Fruit fly (Drosophila melanogaster) whole organism, larva: ENCODE data around the gene Pex16.

ENCODE experiments used
- noc ChIP-seq: fragments of 200-800 bp; sonication (Bioruptor generic); optimal IDR thresholded peaks from 3 replicates; lab custom pipeline; 2019; ENCODE audit warnings: missing biosample characterization, mild to moderate bottlenecking, missing genetic modification characterization, moderate library complexity

Gene Pex16

DNA sequence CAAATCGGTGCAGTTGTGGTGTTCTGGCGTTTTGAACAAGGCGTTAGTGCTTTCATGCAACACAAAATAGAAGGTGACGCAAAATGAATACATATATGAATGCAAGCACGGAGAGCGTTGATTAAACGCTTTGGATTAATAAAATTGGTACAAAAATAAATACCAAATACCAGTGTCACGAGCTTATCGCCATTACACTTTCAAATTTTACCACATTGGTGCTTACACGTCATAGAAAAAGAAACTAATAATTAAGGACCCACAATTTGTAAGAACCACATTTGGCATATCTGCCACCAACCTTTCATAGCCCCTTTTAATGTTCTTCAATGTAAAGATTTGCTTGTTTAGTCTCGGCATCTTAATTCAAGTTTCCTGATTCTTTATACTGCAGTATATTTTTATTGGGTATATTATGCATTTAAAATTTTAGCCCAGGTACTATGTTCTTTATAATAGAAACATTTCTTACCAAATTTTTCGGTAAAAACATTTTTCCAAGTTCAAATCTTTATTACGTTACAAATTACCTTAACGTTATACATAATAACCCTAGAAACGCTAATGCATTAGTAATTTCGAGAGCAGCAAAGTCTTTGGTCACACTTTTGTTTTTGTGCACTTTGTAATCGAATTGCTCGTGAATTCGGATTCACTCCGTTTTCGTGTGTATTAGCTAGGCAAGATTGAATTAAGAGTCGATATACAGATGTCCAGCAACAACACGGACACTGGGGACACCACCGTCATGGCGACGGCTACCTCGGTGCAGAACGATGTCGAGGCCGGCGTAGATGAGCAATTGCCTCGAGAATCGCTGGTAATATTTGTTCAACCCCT is at the start of gene Pex16, which contains the start of gene Pex14:
TSS of gene Pex16 (minus strand) at position 41 of the 840 bp plus-strand sequence.
TSS of gene Pex14 (plus strand) at position 576 of the 840 bp plus-strand sequence.
- TF ChIP-seq noc (tag; lab: Kevin White, UChicago): no peak

DNA sequence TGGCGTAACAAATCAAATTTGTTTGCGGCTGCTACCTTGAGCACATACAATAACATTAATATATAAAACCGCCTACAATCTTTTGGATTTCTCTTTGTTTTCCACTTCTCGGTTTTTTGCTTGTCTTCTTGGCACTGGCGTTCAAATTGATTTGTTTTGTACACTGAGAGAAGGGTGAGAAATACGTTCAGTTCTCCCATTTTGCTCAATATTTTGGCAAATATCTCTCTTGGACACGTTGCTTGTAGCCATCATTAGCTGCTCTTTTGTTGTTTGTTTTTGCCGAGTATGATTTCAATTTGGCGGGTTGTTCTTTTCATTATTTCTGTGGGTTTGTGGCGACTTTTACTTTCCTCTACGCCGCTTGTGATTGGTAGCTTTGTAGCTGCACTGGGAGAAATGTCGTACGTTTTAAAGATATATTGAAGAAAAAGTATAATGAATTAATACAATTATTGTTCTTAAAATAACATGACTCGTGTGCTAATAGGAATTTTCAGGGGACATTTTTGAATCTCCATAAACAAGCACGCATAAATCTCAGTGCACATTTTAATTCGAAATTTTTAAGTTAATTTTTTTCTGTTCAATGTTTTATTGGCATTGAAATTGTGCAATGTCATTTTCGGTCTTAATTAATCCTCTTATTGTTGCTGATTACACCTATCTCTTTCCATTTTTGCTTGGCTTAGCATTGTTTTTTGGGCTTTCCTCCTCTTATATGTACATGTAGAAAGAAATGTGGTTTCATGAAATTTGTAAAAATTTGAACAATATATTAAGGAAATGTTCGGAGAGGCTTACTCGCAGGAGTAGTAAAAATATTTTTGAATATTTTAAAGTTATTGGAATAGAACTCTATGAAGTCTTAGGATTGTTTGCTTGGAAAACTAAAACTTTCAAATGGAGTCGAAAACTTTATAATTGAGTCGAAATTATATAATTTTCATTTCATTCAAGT is 49.2 kb upstream of the Pex16 start:
- TF ChIP-seq noc (tag; lab: Kevin White, UChicago): peak; percentile 43

DNA sequence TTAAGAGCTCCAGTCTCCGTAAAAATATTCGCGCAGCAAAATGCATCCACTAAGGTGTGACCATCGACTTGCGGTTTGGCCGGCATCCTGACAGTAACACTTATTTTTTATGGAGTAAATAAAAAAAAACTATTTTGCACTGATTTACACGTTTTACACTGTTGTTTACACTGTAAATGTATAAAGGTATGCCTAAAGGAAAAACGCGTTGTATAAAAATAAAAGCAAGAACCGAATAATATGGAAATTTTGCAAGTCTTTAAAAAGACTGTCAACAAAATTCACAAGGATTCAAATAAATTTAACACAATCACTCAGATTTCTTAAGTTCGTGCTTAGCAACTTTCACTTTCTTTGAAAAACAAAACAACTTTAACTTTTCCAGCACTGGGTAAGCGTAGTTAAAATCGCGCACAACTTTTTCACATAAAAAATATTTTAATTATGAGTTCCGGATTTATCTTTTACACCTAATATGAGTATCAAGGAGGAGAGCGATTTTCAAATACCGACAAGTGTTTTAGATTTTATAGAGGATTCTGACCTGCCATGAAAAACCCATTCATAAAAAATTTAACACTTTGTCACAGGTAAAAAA is 45.2 kb upstream of the Pex16 start:
- TF ChIP-seq noc (tag; lab: Kevin White, UChicago): no peak

DNA sequence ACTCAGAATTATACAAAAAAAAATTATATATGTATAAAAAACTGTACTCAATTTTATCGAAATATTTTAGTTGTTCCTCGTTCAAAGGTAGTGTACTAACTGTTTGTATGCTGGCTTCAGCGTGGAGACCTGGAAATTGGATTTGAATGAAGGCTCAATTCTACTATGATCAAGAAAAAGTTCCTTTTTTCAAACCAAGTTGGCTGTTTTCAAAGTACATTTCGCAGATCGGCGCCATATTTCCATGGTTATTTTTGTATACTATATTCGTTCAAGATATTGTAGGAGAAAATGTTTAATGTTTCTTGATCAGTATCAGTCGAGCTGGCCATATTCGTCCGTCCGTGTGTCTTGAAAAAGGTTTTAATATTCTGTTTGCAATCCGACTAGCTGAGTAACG is 39.9 kb upstream of the Pex16 start, which contains the start of gene Mst77F:
TSS of gene Mst77F (minus strand) at position 101 of the 400 bp plus-strand sequence.
- TF ChIP-seq noc (tag; lab: Kevin White, UChicago): no peak

DNA sequence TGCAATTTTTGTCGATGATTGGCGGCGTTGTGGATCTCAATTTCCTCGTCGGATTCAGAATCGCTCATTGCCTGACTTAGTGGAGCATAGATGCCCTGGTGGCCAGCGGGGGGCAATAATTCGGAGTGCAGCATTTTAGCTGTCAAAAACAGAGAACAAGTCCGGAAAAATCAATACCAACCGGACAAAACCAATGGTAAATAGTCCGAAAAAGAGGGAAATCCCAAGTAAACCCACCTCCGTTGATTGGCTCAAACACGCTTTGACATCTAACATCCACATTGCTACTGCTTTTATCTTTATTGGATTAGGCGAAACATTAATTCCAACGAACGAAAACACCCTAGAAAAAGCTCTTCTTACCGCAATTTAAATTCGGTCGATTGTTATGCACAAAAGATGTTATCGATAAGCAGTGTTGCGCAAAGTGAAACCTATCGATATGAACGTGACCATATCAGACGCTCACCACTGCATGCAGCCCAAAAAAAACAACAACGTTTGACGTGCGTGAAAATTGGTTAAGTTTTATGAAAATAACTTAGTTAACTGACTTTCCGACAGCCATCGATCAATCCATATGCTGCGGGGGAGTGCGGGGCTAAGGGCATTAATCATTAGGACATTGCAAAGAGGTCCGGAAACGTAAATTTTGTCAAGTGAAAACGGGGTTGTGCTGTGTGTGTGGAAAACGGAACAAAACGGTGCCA is 37.8 kb upstream of the Pex16 start, which contains the start of the genes CG3618 and Pka-R1:
TSS of gene CG3618 (minus strand) at position 410 of the 710 bp plus-strand sequence.
TSS of gene Pka-R1 (plus strand) at position 453 of the 710 bp plus-strand sequence.
- TF ChIP-seq noc (tag; lab: Kevin White, UChicago): no peak

DNA sequence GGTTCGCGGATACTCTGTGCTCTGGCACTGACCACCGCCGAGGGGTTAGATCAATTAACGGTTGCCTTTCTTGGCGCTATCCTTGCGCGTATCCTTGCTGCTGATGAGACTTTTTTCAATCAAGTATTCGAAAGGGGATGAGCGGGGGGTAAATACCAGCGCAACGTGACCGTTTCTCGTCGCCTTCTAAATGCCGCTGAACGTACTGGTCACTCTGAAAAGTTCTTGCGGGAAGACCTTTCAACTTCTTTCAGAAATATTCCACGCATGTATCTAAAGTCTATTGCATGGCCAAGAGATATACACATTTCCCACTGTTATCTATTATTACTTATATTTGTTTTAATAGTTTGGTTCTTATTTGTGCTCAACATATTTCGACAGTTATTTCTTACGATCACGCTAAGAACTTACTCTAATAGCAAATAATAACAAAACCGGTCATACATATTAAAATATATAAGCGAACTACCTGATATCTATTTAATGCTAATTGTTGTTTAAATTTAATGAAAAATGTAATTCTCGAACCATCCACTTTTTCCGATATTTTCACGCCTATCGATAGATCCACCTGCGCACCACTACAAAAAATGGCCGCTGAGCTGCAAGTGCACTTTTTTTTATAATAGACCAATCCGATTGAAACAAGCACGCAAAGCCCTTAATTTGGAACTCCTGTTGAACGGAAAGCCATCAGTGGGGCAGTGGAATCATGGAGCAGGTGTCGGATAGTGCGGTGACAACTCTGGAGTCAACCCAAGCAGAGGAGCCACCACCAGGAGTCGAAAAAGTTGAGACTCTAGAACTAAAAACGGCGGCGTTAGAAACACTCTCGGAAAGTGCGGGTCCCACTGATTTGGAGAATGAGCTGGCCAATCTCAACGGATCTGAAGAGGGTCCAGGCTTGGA is 31.3 kb upstream of the Pex16 start, which contains the start of the genes CG3634 and HIPP1:
TSS of gene CG3634 (minus strand) at position 185 of the 912 bp plus-strand sequence.
TSS of gene HIPP1 (plus strand) at position 582 of the 912 bp plus-strand sequence.
- no peak for TF ChIP-seq noc (tag; lab: Kevin White, UChicago)

DNA sequence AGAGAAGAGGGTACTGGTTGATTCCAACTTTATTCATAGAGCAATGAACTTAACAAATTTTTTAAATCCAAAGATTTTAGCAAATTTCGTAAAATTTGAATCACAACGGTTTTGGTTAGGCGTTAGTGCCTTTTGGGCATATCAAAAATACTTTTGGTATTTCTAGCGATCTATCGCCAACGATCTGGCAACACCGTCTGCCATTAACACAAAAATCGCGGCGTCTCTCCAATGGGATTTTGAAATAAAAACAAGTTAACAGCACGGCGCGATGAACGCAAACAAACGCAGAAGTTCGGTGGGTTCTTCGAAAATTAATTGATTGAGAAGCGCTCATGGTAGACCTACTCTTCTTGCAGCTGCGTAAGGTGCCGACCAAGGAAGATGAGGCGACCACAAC is 22.1 kb upstream of the Pex16 start, which contains the start of gene Spc105R:
TSS of gene Spc105R (plus strand) at position 203 of the 400 bp plus-strand sequence.
- TF ChIP-seq noc (tag; lab: Kevin White, UChicago): no peak

DNA sequence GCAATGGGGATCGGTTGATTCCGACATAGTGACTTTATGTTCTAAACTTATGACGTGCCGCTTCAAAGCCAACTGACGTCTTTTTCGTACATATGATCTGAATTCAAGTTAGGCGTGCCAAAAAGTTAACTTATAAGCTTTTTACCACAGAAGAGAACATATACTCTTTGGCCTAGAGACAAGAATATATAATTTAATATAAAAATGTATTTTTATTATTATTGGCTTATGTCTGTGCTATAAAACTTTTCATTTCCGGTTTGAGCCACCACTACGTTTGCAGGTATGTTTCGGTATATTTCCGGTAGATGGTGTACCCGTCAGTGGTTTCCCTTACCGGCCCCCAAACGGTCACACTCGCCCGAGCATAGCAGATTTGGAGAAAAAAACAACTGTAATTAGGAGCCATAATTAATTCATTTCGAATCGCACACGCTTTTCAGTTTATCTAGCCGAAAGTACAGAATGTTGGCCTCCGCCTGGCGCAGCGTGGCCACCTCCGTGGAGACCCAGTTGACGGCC is 20.3 kb upstream of the Pex16 start, which contains the start of the genes CG3698 and tzn:
TSS of gene CG3698 (minus strand) at position 51 of the 522 bp plus-strand sequence.
TSS of gene tzn (plus strand) at position 321 of the 522 bp plus-strand sequence.
- TF ChIP-seq noc (tag; lab: Kevin White, UChicago): no peak

DNA sequence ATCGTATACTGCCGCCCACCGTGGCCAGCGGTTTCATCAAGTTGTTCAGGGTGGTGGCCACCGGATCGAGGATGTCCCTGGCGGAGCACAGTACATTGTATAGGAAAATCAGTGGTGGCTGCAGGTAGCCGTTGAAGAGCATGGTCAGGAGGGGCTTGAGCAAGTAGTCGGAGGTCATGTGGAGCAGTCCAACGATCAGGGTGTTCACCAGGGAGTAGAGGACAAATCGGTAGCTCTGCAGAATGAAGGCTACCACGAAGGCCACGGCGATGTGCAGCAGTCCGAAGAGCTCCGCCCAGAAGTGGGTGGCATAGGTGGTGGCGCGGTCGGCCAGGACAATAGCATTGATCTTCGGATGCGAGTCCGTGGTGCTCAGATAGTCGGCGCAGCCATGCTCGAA is 19.3 kb upstream of the Pex16 start:
- TF ChIP-seq noc (tag; lab: Kevin White, UChicago): no peak

DNA sequence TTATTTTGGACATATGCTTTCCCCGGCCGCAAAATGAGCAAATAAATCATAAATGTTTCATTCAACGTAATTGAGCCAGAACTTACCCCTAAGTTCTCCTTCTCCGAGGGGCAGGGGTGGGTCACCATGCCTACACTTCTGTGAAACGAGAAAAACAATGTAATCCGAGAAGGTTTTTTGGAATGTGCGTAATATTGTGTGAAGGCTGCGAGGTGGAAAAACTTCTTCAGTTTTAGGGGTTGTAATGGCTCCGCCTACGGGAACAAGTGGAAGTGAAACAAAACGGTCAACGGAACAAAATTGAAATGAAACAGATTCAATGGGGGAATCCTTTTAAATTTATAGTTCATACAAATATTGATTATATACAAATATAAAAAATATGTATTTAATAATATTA is 18.7 kb upstream of the Pex16 start:
- TF ChIP-seq noc (tag; lab: Kevin White, UChicago): no peak

DNA sequence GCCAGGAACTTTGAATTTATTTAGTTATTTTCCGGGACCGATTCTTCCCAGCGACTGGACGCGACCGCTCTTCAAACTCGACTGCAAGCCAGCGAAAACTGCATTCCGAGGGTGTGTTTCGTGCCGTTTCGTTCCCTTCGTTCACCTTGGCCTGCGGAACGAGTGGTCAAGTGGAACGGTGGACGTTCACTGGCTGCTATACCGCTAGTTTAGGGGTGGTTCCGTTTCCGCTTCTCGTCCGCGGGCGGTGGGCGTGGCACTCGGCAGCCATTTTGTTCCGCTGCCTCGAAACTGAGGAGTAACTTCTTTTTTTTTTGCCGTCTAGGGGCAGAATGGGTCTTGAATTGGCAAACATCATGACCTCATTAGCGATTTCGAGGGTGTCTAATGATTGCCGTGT is 14.6 kb upstream of the Pex16 start, which contains the start of gene Six4:
TSS of gene Six4 (minus strand) at position 85 of the 400 bp plus-strand sequence.
- TF ChIP-seq noc (tag; lab: Kevin White, UChicago): no peak

DNA sequence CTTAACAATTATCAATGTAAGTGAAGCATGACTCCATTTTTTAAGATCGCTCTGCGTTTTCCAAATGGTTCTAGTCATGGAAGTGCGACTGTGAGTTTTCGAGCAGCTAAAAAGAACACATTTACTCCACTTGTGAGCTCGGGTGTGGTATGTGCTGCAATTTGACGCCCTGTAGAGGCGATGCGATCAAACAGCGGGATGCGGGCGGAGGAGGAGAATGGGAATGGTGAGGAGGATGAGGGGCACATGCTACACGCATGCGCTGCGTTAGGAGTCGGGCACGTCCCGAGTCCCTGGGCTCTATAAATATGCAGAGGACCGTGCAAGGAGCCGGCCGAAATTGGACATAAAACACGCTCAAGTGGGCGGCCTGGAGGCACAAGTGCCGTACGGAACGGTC is 11.2 kb upstream of the Pex16 start:
- TF ChIP-seq noc (tag; lab: Kevin White, UChicago): no peak
